Worm (Caenorhabditis elegans) whole organism, L1 larva: ENCODE results near the gene C36H8.1.

Experiments
- aly-2 ChIP-seq: fragments of 150-350 bp; optimal IDR thresholded peaks from 2 replicates; lab custom pipeline; 2014; ENCODE audit warnings: missing biosample characterization, missing genetic modification characterization
- ama-1 ChIP-seq: fragments of 150-350 bp; optimal IDR thresholded peaks from 2 replicates; lab custom pipeline; 2014
- efl-1 ChIP-seq, 4 experiments: fragments of 150-350 bp; optimal IDR thresholded peaks in 3 of 4; peaks in 1 of 4; 1 replicate in 1 of 4; 2 replicates in 3 of 4; lab custom pipeline; 2014; ENCODE audit warnings: missing biosample characterization in 2 of 4, missing genetic modification characterization in 2 of 4, missing genetic modification reagents in 2 of 4
- lsy-2 ChIP-seq, 2 experiments: fragments of 150-350 bp; optimal IDR thresholded peaks; 2 replicates each; lab custom pipeline; 2014; ENCODE audit warnings: missing biosample characterization in 2 of 2, missing genetic modification characterization in 2 of 2
- nhr-11 ChIP-seq: fragments of 150-350 bp; optimal IDR thresholded peaks from 2 replicates; lab custom pipeline; 2014; ENCODE audit warnings: missing biosample characterization, missing genetic modification characterization

DNA sequence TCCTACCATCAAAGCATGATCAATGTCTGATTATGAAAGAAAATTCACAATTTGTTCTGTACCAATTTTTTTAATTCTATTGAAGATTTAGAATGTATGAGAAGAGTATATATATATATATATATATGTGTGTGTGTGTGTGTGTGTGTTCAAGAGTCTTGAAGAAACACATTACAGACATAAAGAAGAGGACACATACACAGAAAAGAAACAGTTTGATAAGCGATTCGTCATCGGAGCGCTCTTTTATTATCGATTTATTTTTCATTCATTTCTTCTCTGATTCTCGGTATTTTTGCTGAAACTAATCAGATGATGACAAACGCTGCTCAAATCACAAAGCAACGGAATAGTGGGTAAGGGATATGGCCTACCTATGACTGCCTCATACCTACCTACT is 49.0 kb upstream of the C36H8.1 start, which contains the start of gene pin-2:
- TF ChIP-seq ama-1 (lab: Kevin White, UChicago) (no peak), lsy-2 (tag; optimal IDR thresholded peaks at IDR 0.05; lab: Kevin White, UChicago) (no peak), efl-1 (optimal IDR thresholded peaks at IDR 0.05; lab: Kevin White, UChicago) (no peak), efl-1 (GFP tag; optimal IDR thresholded peaks at IDR 0.05 in 1 of 2; lab: Kevin White, UChicago) (no peak), aly-2 (tag; lab: Kevin White, UChicago) (no peak), nhr-11 (no peak)
